Worm (Caenorhabditis elegans) whole organism, L3 larva: ENCODE data around the gene nas-1.

Experiments
- R02D3.7 ChIP-seq: fragments of 150-350 bp; optimal IDR thresholded peaks from 2 replicates; lab custom pipeline; 2014; ENCODE audit warnings: missing biosample characterization, missing genetic modification characterization
- ZK546.5 ChIP-seq: sonication (generic microtip); optimal IDR thresholded peaks from 2 replicates; lab custom pipeline; 2017; ENCODE audit warnings: missing biosample characterization, missing genetic modification characterization
- aly-2 ChIP-seq: fragments of 150-350 bp; optimal IDR thresholded peaks from 2 replicates; lab custom pipeline; 2014; ENCODE audit warnings: missing biosample characterization, missing genetic modification characterization
- ama-1 ChIP-seq: fragments of 150-350 bp; optimal IDR thresholded peaks from 2 replicates; lab custom pipeline; 2018
- ceh-16 ChIP-seq: sonication (generic microtip); optimal IDR thresholded peaks from 2 replicates; lab custom pipeline; 2017; ENCODE audit warnings: missing biosample characterization, missing genetic modification characterization
- ceh-28 ChIP-seq: fragments of 150-350 bp; optimal IDR thresholded peaks from 2 replicates; lab custom pipeline; 2014; ENCODE audit warnings: missing biosample characterization, missing genetic modification reagents, missing genetic modification characterization
- ceh-82 ChIP-seq: fragments of 150-350 bp; optimal IDR thresholded peaks from 2 replicates; lab custom pipeline; 2014; ENCODE audit warnings: missing biosample characterization, missing genetic modification characterization
- ceh-9 ChIP-seq: sonication (generic microtip); optimal IDR thresholded peaks from 2 replicates; lab custom pipeline; 2018; ENCODE audit warnings: missing biosample characterization, missing genetic modification characterization
- daf-12 ChIP-seq: fragments of 150-350 bp; optimal IDR thresholded peaks from 2 replicates; lab custom pipeline; 2014; ENCODE audit warnings: missing biosample characterization, missing genetic modification reagents, missing genetic modification characterization
- egl-27 ChIP-seq: sonication (generic microtip); optimal IDR thresholded peaks from 4 replicates; lab custom pipeline; 2017; ENCODE audit warnings: missing biosample characterization, missing genetic modification reagents, missing genetic modification characterization
- egl-5 ChIP-seq: fragments of 150-350 bp; optimal IDR thresholded peaks from 2 replicates; lab custom pipeline; 2017; ENCODE audit warnings: missing biosample characterization, missing genetic modification reagents, missing genetic modification characterization, inconsistent platforms
- elt-1 ChIP-seq: fragments of 150-350 bp; optimal IDR thresholded peaks from 2 replicates; lab custom pipeline; 2014; ENCODE audit warnings: missing biosample characterization, missing genetic modification characterization
- elt-2 ChIP-seq: sonication (generic microtip); optimal IDR thresholded peaks from 2 replicates; lab custom pipeline; 2016; ENCODE audit warnings: missing genetic modification reagents, mild to moderate bottlenecking, missing genetic modification characterization, missing compliant biosample characterization
- elt-3 ChIP-seq, 3 experiments: fragments of 150-350 bp in 1 of 3; sonication (generic microtip) in 2 of 3; optimal IDR thresholded peaks; 2 replicates in 2 of 3; 4 replicates in 1 of 3; lab custom pipeline; 2014 to 2017; ENCODE audit warnings: missing biosample characterization in 3 of 3, missing genetic modification characterization in 3 of 3
- eor-1 ChIP-seq, 2 experiments: fragments of 150-350 bp; optimal IDR thresholded peaks; 2 replicates each; lab custom pipeline; 2014 to 2018; ENCODE audit warnings: missing biosample characterization in 2 of 2, missing genetic modification characterization in 2 of 2
- fkh-10 ChIP-seq: sonication (generic microtip); optimal IDR thresholded peaks from 2 replicates; lab custom pipeline; 2017; ENCODE audit warnings: missing biosample characterization, missing genetic modification reagents, missing genetic modification characterization
- fkh-2 ChIP-seq: fragments of 150-350 bp; optimal IDR thresholded peaks from 2 replicates; lab custom pipeline; 2014; ENCODE audit warnings: missing biosample characterization, missing genetic modification reagents, missing genetic modification characterization
- fos-1 ChIP-seq: fragments of 150-350 bp; optimal IDR thresholded peaks from 2 replicates; lab custom pipeline; 2014; ENCODE audit warnings: missing biosample characterization, missing genetic modification characterization
- hmg-11 ChIP-seq: sonication (generic microtip); optimal IDR thresholded peaks from 2 replicates; lab custom pipeline; 2016; ENCODE audit warnings: missing genetic modification characterization, missing compliant biosample characterization
- jun-1 ChIP-seq: fragments of 150-350 bp; optimal IDR thresholded peaks from 2 replicates; lab custom pipeline; 2014; ENCODE audit warnings: missing biosample characterization, missing genetic modification reagents, missing genetic modification characterization
- lin-15B ChIP-seq: fragments of 150-350 bp; optimal IDR thresholded peaks from 2 replicates; lab custom pipeline; 2014; ENCODE audit warnings: missing biosample characterization, missing genetic modification characterization
- lin-39 ChIP-seq: fragments of 150-350 bp; optimal IDR thresholded peaks from 2 replicates; lab custom pipeline; 2018; ENCODE audit warnings: missing biosample characterization, missing genetic modification reagents, missing genetic modification characterization
- lsy-12 ChIP-seq: sonication (generic microtip); optimal IDR thresholded peaks from 2 replicates; lab custom pipeline; 2016; ENCODE audit warnings: mild to moderate bottlenecking, missing genetic modification characterization, missing compliant biosample characterization
- mdl-1 ChIP-seq: fragments of 150-350 bp; optimal IDR thresholded peaks from 2 replicates; lab custom pipeline; 2014; ENCODE audit warnings: missing biosample characterization, missing genetic modification characterization
- mml-1 ChIP-seq: fragments of 150-350 bp; sonication (generic microtip); optimal IDR thresholded peaks from 3 replicates; lab custom pipeline; 2014; ENCODE audit warnings: missing biosample characterization, missing genetic modification characterization
- nfya-1 ChIP-seq: sonication (generic microtip); optimal IDR thresholded peaks from 2 replicates; lab custom pipeline; 2017; ENCODE audit warnings: missing genetic modification characterization, mild to moderate bottlenecking, missing compliant biosample characterization, antibody characterized with exemption, moderate library complexity; ENCODE audit not compliant: insufficient read depth
- nhr-11 ChIP-seq: fragments of 150-350 bp; optimal IDR thresholded peaks from 2 replicates; lab custom pipeline; 2014; ENCODE audit warnings: missing biosample characterization, missing genetic modification characterization
- nhr-12 ChIP-seq: fragments of 150-350 bp; optimal IDR thresholded peaks from 2 replicates; lab custom pipeline; 2014; ENCODE audit warnings: missing biosample characterization, missing genetic modification characterization
- nhr-23 ChIP-seq: fragments of 150-350 bp; optimal IDR thresholded peaks from 2 replicates; lab custom pipeline; 2014; ENCODE audit warnings: missing biosample characterization, missing genetic modification reagents, missing genetic modification characterization
- nhr-237 ChIP-seq: fragments of 150-350 bp; optimal IDR thresholded peaks from 2 replicates; lab custom pipeline; 2014; ENCODE audit warnings: missing biosample characterization, missing genetic modification characterization
- nhr-25 ChIP-seq: sonication (generic microtip); optimal IDR thresholded peaks from 2 replicates; lab custom pipeline; 2017; ENCODE audit warnings: missing biosample characterization, missing genetic modification characterization
- nhr-28 ChIP-seq: fragments of 150-350 bp; optimal IDR thresholded peaks from 2 replicates; lab custom pipeline; 2014; ENCODE audit warnings: missing biosample characterization, missing genetic modification characterization
- nhr-43 ChIP-seq: sonication (generic microtip); optimal IDR thresholded peaks from 2 replicates; lab custom pipeline; 2016; ENCODE audit warnings: mild to moderate bottlenecking, missing genetic modification characterization, missing compliant biosample characterization; ENCODE audit not compliant: poor library complexity, severe bottlenecking
- nhr-67 ChIP-seq: fragments of 150-350 bp; optimal IDR thresholded peaks from 2 replicates; lab custom pipeline; 2014; ENCODE audit warnings: missing biosample characterization, missing genetic modification characterization
- nhr-76 ChIP-seq: fragments of 150-350 bp; sonication (generic microtip); optimal IDR thresholded peaks from 5 replicates; lab custom pipeline; 2014; ENCODE audit warnings: missing biosample characterization, missing genetic modification characterization
- nhr-77 ChIP-seq: fragments of 150-350 bp; optimal IDR thresholded peaks from 2 replicates; lab custom pipeline; 2014; ENCODE audit warnings: missing biosample characterization, missing genetic modification characterization
- pha-4 ChIP-seq: fragments of 150-350 bp; optimal IDR thresholded peaks from 2 replicates; lab custom pipeline; 2014; ENCODE audit warnings: missing biosample characterization, missing genetic modification reagents, missing genetic modification characterization
- pqm-1 ChIP-seq: fragments of 150-350 bp; optimal IDR thresholded peaks from 2 replicates; lab custom pipeline; 2017; ENCODE audit warnings: missing biosample characterization, missing genetic modification characterization, inconsistent platforms
- sea-2 ChIP-seq: fragments of 150-350 bp; sonication (generic microtip); optimal IDR thresholded peaks from 4 replicates; lab custom pipeline; 2014; ENCODE audit warnings: missing biosample characterization, missing genetic modification reagents, missing genetic modification characterization
- skn-1 ChIP-seq: fragments of 150-350 bp; optimal IDR thresholded peaks from 2 replicates; lab custom pipeline; 2014; ENCODE audit warnings: missing biosample characterization, missing genetic modification characterization
- snpc-4 ChIP-seq: fragments of 150-350 bp; optimal IDR thresholded peaks from 2 replicates; lab custom pipeline; 2014; ENCODE audit warnings: missing biosample characterization, missing genetic modification characterization
- tbx-2 ChIP-seq: sonication (generic microtip); optimal IDR thresholded peaks from 2 replicates; lab custom pipeline; 2016; ENCODE audit warnings: mild to moderate bottlenecking, missing genetic modification characterization, missing compliant biosample characterization
- unc-39 ChIP-seq: sonication (generic microtip); optimal IDR thresholded peaks from 4 replicates; lab custom pipeline; 2017; ENCODE audit warnings: missing biosample characterization, missing genetic modification characterization
- unc-62 ChIP-seq: fragments of 150-350 bp; sonication (generic microtip); optimal IDR thresholded peaks from 4 replicates; lab custom pipeline; 2014; ENCODE audit warnings: missing biosample characterization, missing genetic modification reagents, missing genetic modification characterization
- zag-1 ChIP-seq: fragments of 150-350 bp; optimal IDR thresholded peaks from 2 replicates; lab custom pipeline; 2014; ENCODE audit warnings: missing biosample characterization, missing genetic modification characterization
- ztf-11 ChIP-seq: fragments of 150-350 bp; optimal IDR thresholded peaks from 2 replicates; lab custom pipeline; 2014; ENCODE audit warnings: missing biosample characterization, missing genetic modification characterization
- ztf-4 ChIP-seq: fragments of 150-350 bp; optimal IDR thresholded peaks from 2 replicates; lab custom pipeline; 2014; ENCODE audit warnings: missing biosample characterization, missing genetic modification characterization

nas-1 gene

DNA sequence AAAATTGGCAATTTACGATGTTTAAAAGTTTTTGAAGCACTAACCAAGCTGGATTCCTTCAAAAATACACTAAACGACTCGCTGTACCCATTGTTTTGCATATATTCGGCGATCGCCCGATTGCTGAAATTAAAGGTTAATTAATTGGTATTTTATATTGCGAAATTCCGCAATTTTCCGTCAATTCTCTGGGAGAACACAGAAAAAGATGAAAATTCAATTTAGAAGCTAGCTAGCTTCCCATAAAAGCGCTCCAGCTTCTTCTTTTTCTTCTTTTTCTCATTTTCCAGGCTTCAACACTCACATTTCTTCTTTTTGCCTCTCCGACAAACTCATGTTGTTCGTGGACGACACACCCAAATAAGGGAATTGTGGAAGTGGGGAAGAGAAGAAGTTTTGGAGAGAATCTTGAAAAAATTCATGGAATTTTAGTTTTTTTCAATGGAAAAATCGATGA, 29.3 kb upstream of the nas-1 start, which contains the start of gene lis-1:
TSS of gene lis-1 (minus strand) at position 407 of the 457 bp plus-strand sequence.
- TF ChIP-seq nhr-76 (tag; lab: Kevin White, UChicago) (no peak), nfya-1 (peak; percentile 5)

DNA sequence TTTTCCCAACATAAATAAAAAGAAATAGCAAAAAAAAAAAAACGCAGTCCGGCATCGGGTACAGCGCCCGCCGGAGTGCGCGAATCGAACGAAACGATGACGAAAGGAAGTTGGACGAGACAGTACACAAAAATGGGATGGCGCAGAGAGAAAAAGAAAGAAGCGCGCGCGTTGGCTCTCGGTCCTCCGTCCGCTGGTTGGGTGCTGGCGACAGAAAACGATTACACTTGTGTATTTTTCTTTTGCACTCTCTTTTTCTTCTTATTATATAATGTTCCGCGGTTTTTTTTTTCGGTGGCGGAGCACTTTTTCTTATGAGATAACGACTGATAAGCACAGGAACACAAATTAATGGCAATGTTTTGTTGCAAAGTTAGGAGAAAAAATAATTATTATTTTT, 28.4 kb upstream of the nas-1 start:
- TF ChIP-seq zag-1, result no peak
- peak; percentile 97 for TF ChIP-seq hmg-11
- no peak for TF ChIP-seq fkh-2 (tag; lab: Kevin White, UChicago)
- no peak for TF ChIP-seq aly-2 (tag; lab: Kevin White, UChicago)
- peak; percentile 91 for TF ChIP-seq lin-39 (tag; lab: Kevin White, UChicago)
- TF ChIP-seq ceh-9 (tag; lab: Kevin White, UChicago), result no peak
- TF ChIP-seq nhr-43 (tag; lab: Kevin White, UChicago), result peak; percentile 7
- no peak for TF ChIP-seq nhr-28 (tag; lab: Kevin White, UChicago)
- no peak for TF ChIP-seq ceh-16 (tag; lab: Kevin White, UChicago)
- TF ChIP-seq unc-39, result no peak
- no peak for TF ChIP-seq nhr-11 (tag; lab: Kevin White, UChicago)
- no peak for TF ChIP-seq nhr-67
- TF ChIP-seq ztf-4, result no peak
- peak; percentile 93 for TF ChIP-seq nfya-1
- peak; percentile 76 for TF ChIP-seq skn-1
- no peak for TF ChIP-seq fkh-10 (GFP tag; lab: Kevin White, UChicago)
- TF ChIP-seq ZK546.5, result no peak
- no peak for TF ChIP-seq nhr-77 (tag; lab: Kevin White, UChicago)
- no peak for TF ChIP-seq fos-1 (tag; lab: Kevin White, UChicago)
- no peak for TF ChIP-seq mdl-1
- no peak for TF ChIP-seq eor-1 (tag; optimal IDR thresholded peaks at IDR 0.05; lab: Kevin White, UChicago)
- TF ChIP-seq jun-1 (tag; lab: Kevin White, UChicago), result peak; percentile 55
- no peak for TF ChIP-seq ztf-11 (tag; lab: Kevin White, UChicago)
- no peak for TF ChIP-seq lsy-12 (tag; lab: Kevin White, UChicago)
- no peak for TF ChIP-seq ama-1
- peak; percentile 56 for TF ChIP-seq snpc-4 (tag; lab: Kevin White, UChicago)
- TF ChIP-seq R02D3.7, result no peak
- TF ChIP-seq egl-27, result no peak
- no peak for TF ChIP-seq unc-62
- TF ChIP-seq elt-2 (tag; lab: Kevin White, UChicago), result peak; percentile 93
- no peak for TF ChIP-seq sea-2 (GFP tag; lab: Kevin White, UChicago)
- no peak for TF ChIP-seq nhr-25 (tag; lab: Kevin White, UChicago)
- no peak for TF ChIP-seq nhr-23 (tag; lab: Kevin White, UChicago)
- TF ChIP-seq pha-4, result peak; percentile 55
- no peak for TF ChIP-seq nhr-237 (tag; lab: Kevin White, UChicago)
- TF ChIP-seq elt-3 (tag; optimal IDR thresholded peaks at IDR 0.05; lab: Kevin White, UChicago), result no peak
- no peak for TF ChIP-seq elt-1
- no peak for TF ChIP-seq tbx-2 (tag; lab: Kevin White, UChicago)
- TF ChIP-seq nhr-76 (tag; lab: Kevin White, UChicago), result no peak
- TF ChIP-seq pqm-1, result peak; percentile 62
- TF ChIP-seq egl-5 (tag; lab: Kevin White, UChicago), result peak; percentile 9
- TF ChIP-seq nhr-12 (tag; lab: Kevin White, UChicago), result no peak
- peak; percentile 27 for TF ChIP-seq lin-15B
- no peak for TF ChIP-seq mml-1 (tag; lab: Kevin White, UChicago)
- no peak for TF ChIP-seq ceh-28 (tag; lab: Kevin White, UChicago)
- no peak for TF ChIP-seq ceh-82
- TF ChIP-seq daf-12, result no peak
